Worm (Caenorhabditis elegans): Measurements from ENCODE around the gene glb-4.

- TF ChIP-seq ceh-13 (GFP tag; optimal IDR thresholded peaks at IDR 0.05) (no peak), F13C5.2 (tag; optimal IDR thresholded peaks at IDR 0.05) (no peak), tbx-11 (GFP tag; IDR thresholded peaks at IDR 0.05) (no peak), B0310.2 (tag; optimal IDR thresholded peaks at IDR 0.05) (no peak), hmbx-1 (tag; optimal IDR thresholded peaks at IDR 0.05) (no peak), scrt-1 (GFP tag; IDR thresholded peaks at IDR 0.05) (no peak), ama-1 (optimal IDR thresholded peaks at IDR 0.05) (no peak), flt-1 (GFP tag; IDR thresholded peaks at IDR 0.05) (no peak), tra-4 (tag; optimal IDR thresholded peaks at IDR 0.05) (no peak), sea-1 (GFP tag; conservative IDR thresholded peaks at IDR 0.05) (no peak), pes-1 (GFP tag; IDR thresholded peaks at IDR 0.05) (no peak)
Measured at ce11 chrII:11107828-11108227, 3.2 kb downstream of the glb-4 start, which contains the start of gene apc-17.
